Worm (Caenorhabditis elegans): ENCODE measurements around the gene ttr-6.
A peak's percentile ranks its signal among the peaks of the same experiment; 100 is the strongest.

- TF ChIP-seq ces-1 (GFP tag; optimal IDR thresholded peaks at IDR 0.05) (no peak), snpc-4 (tag; optimal IDR thresholded peaks at IDR 0.05) (no peak), ham-2 (GFP tag; optimal IDR thresholded peaks at IDR 0.05) (no peak), nhr-28 (tag; optimal IDR thresholded peaks at IDR 0.05) (no peak), ztf-11 (tag; optimal IDR thresholded peaks at IDR 0.05) (no peak), lin-13 (tag; optimal IDR thresholded peaks at IDR 0.05) (no peak), blmp-1 (tag; optimal IDR thresholded peaks at IDR 0.05) (no peak), M03D4.4 (tag; optimal IDR thresholded peaks at IDR 0.05) (no peak), unc-39 (tag; optimal IDR thresholded peaks at IDR 0.05) (peak; percentile 63), nhr-237 (tag; optimal IDR thresholded peaks at IDR 0.05) (no peak), lsy-2 (tag; optimal IDR thresholded peaks at IDR 0.05) (no peak), mls-2 (tag; optimal IDR thresholded peaks at IDR 0.05) (no peak), unc-62 (GFP tag; optimal IDR thresholded peaks at IDR 0.05) (no peak)
Observed at ce11 chrX:6622552-6623236, 25.8 kb upstream of the ttr-6 start, which contains the start of gene clec-266.

All from whole organism, mixed stage, embryonic.